Worm (Caenorhabditis elegans): ENCODE results near the gene C10C5.5.

The C10C5.5 gene

ce11 chrIV:9343102-9343599, 38.1 kb upstream of the C10C5.5 start, which contains the start of gene pigc-1:
Gene pigc-1 (minus strand): TSS chrIV:9343152.
- no peak for TF ChIP-seq F13H6.1 (tag; optimal IDR thresholded peaks at IDR 0.05)
- no peak for TF ChIP-seq mdl-1 (tag; optimal IDR thresholded peaks at IDR 0.05)
- no peak for TF ChIP-seq peb-1 (tag; optimal IDR thresholded peaks at IDR 0.05)
- no peak for TF ChIP-seq elt-3 (tag; optimal IDR thresholded peaks at IDR 0.05)
- no peak for TF ChIP-seq ztf-4 (tag; optimal IDR thresholded peaks at IDR 0.05)
- TF ChIP-seq nhr-25 (tag; optimal IDR thresholded peaks at IDR 0.05), result no peak
- peak; percentile 20 for TF ChIP-seq fos-1 (tag; optimal IDR thresholded peaks at IDR 0.05)
- no peak for TF ChIP-seq egl-27 (tag; optimal IDR thresholded peaks at IDR 0.05)
- peak; percentile 44 for TF ChIP-seq C34F6.9 (tag; optimal IDR thresholded peaks at IDR 0.05)
- no peak for TF ChIP-seq ztf-11 (tag; optimal IDR thresholded peaks at IDR 0.05)
- TF ChIP-seq nhr-129 (tag; optimal IDR thresholded peaks at IDR 0.05), result no peak
- no peak for TF ChIP-seq lin-11 (tag; optimal IDR thresholded peaks at IDR 0.05)
- no peak for TF ChIP-seq lsy-2 (tag; optimal IDR thresholded peaks at IDR 0.05)

ce11 chrIV:9353728-9354127, 27.5 kb upstream of the C10C5.5 start:
- TF ChIP-seq nhr-25 (tag; optimal IDR thresholded peaks at IDR 0.05) (no peak), lin-11 (tag; optimal IDR thresholded peaks at IDR 0.05) (no peak), nhr-129 (tag; optimal IDR thresholded peaks at IDR 0.05) (no peak), gmeb-1 (tag; optimal IDR thresholded peaks at IDR 0.05) (no peak), snpc-4 (tag; optimal IDR thresholded peaks at IDR 0.05) (no peak), elt-3 (tag; optimal IDR thresholded peaks at IDR 0.05) (no peak), ztf-4 (tag; optimal IDR thresholded peaks at IDR 0.05) (no peak), skn-1 (tag; optimal IDR thresholded peaks at IDR 0.05) (no peak), nhr-10 (tag; optimal IDR thresholded peaks at IDR 0.05) (no peak), aly-2 (tag; optimal IDR thresholded peaks at IDR 0.05) (no peak), ztf-11 (tag; optimal IDR thresholded peaks at IDR 0.05) (no peak), lsy-2 (tag; optimal IDR thresholded peaks at IDR 0.05) (no peak)

- TF ChIP-seq nhr-21 (tag; optimal IDR thresholded peaks at IDR 0.05) (no peak), nhr-77 (tag; optimal IDR thresholded peaks at IDR 0.05) (no peak), lsy-2 (tag; optimal IDR thresholded peaks at IDR 0.05) (peak in 1 of 2 experiments; percentile 34), nhr-237 (tag; optimal IDR thresholded peaks at IDR 0.05) (no peak), Y55F3AM.14 (GFP tag; optimal IDR thresholded peaks at IDR 0.05) (no peak)
Observed at ce11 chrIV:9366411-9366810, 14.8 kb upstream of the C10C5.5 start, which contains the start of gene pezo-1. Gene pezo-1 (minus strand): TSS chrIV:9366511.

ce11 chrIV:9367852-9368627, 13.2 kb upstream of the C10C5.5 start:
- TF ChIP-seq peb-1 (tag; optimal IDR thresholded peaks at IDR 0.05), result no peak
- no peak for TF ChIP-seq ceh-16 (tag; optimal IDR thresholded peaks at IDR 0.05)
- TF ChIP-seq unc-55 (GFP tag; optimal IDR thresholded peaks at IDR 0.05), result peak; percentile 15
- no peak for TF ChIP-seq ztf-11 (tag; optimal IDR thresholded peaks at IDR 0.05)
- no peak for TF ChIP-seq R02D3.7 (tag; optimal IDR thresholded peaks at IDR 0.05)
- no peak for TF ChIP-seq ama-1 (optimal IDR thresholded peaks at IDR 0.05)
- TF ChIP-seq aly-2 (tag; optimal IDR thresholded peaks at IDR 0.05), result no peak
- TF ChIP-seq F13H6.1 (tag; optimal IDR thresholded peaks at IDR 0.05), result peak; percentile 17
- no peak for TF ChIP-seq nhr-77 (tag; optimal IDR thresholded peaks at IDR 0.05)
- no peak for TF ChIP-seq gmeb-1 (tag; optimal IDR thresholded peaks at IDR 0.05)
- peak; percentile 60 for TF ChIP-seq nhr-129 (tag; optimal IDR thresholded peaks at IDR 0.05)
- peak; percentile 1 for TF ChIP-seq C34F6.9 (tag; optimal IDR thresholded peaks at IDR 0.05)
- TF ChIP-seq elt-1 (tag; optimal IDR thresholded peaks at IDR 0.05), result no peak
- TF ChIP-seq egl-27 (tag; optimal IDR thresholded peaks at IDR 0.05), result peak; percentile 12
- peak; percentile 43 for TF ChIP-seq sma-9 (GFP tag; optimal IDR thresholded peaks at IDR 0.05)
- TF ChIP-seq sma-9 (tag; optimal IDR thresholded peaks at IDR 0.05), result no peak

- no peak for TF ChIP-seq ceh-16 (tag; optimal IDR thresholded peaks at IDR 0.05)
- TF ChIP-seq fos-1 (tag; optimal IDR thresholded peaks at IDR 0.05), result peak; percentile 72
- TF ChIP-seq ama-1 (optimal IDR thresholded peaks at IDR 0.05), result no peak
Observed at ce11 chrIV:9371126-9371525, 10.1 kb upstream of the C10C5.5 start, which contains the start of gene fbxc-58. Gene fbxc-58 (plus strand): TSS chrIV:9371508.

- TF ChIP-seq ZK546.5 (tag; optimal IDR thresholded peaks at IDR 0.05), result no peak
- no peak for TF ChIP-seq sma-9 (GFP tag; optimal IDR thresholded peaks at IDR 0.05)
- TF ChIP-seq sma-9 (tag; optimal IDR thresholded peaks at IDR 0.05), result no peak
- no peak for TF ChIP-seq nhr-10 (tag; optimal IDR thresholded peaks at IDR 0.05)
- TF ChIP-seq skn-1 (tag; optimal IDR thresholded peaks at IDR 0.05), result no peak
- no peak for TF ChIP-seq alr-1 (tag; optimal IDR thresholded peaks at IDR 0.05)
- TF ChIP-seq F13H6.1 (tag; optimal IDR thresholded peaks at IDR 0.05), result no peak
- no peak for TF ChIP-seq nhr-11 (tag; optimal IDR thresholded peaks at IDR 0.05)
- no peak for TF ChIP-seq sma-3 (GFP tag; optimal IDR thresholded peaks at IDR 0.05)
- TF ChIP-seq gmeb-1 (tag; optimal IDR thresholded peaks at IDR 0.05), result no peak
- TF ChIP-seq crh-2 (tag; optimal IDR thresholded peaks at IDR 0.05), result no peak
- no peak for TF ChIP-seq ztf-4 (tag; optimal IDR thresholded peaks at IDR 0.05)
- TF ChIP-seq C34F6.9 (tag; optimal IDR thresholded peaks at IDR 0.05), result no peak
- TF ChIP-seq nhr-21 (tag; optimal IDR thresholded peaks at IDR 0.05), result no peak
- no peak for TF ChIP-seq Y55F3AM.14 (GFP tag; optimal IDR thresholded peaks at IDR 0.05)
Observed at ce11 chrIV:9374529-9374928, 6.7 kb upstream of the C10C5.5 start, which contains the start of gene C10C5.3. Gene C10C5.3 (plus strand): TSS chrIV:9374829.

All from whole organism, L2 larva.